Worm (Caenorhabditis elegans) whole organism, L1 larva: ENCODE measurements around the gene glb-25.
A peak's percentile ranks its signal among the peaks of the same experiment; 100 is the strongest.

Experiments
- C16A3.4 ChIP-seq: fragments of 150-350 bp; optimal IDR thresholded peaks from 2 replicates; lab custom pipeline; 2014; ENCODE audit warnings: missing biosample characterization, missing genetic modification characterization
- C34B4.2 ChIP-seq: sonication (generic microtip); optimal IDR thresholded peaks from 2 replicates; lab custom pipeline; 2017; ENCODE audit warnings: mild to moderate bottlenecking, missing genetic modification characterization, missing compliant biosample characterization
- F16B12.6 ChIP-seq: fragments of 150-350 bp; optimal IDR thresholded peaks from 2 replicates; lab custom pipeline; 2014; ENCODE audit warnings: missing biosample characterization, missing genetic modification characterization
- aha-1 ChIP-seq: fragments of 150-350 bp; optimal IDR thresholded peaks from 2 replicates; lab custom pipeline; 2014; ENCODE audit warnings: missing biosample characterization, missing genetic modification characterization
- aly-2 ChIP-seq: fragments of 150-350 bp; optimal IDR thresholded peaks from 2 replicates; lab custom pipeline; 2014; ENCODE audit warnings: missing biosample characterization, missing genetic modification characterization
- ama-1 ChIP-seq: fragments of 150-350 bp; optimal IDR thresholded peaks from 2 replicates; lab custom pipeline; 2014
- blmp-1 ChIP-seq: fragments of 150-350 bp; optimal IDR thresholded peaks from 2 replicates; lab custom pipeline; 2014; ENCODE audit warnings: missing biosample characterization, missing genetic modification characterization
- ceh-88 ChIP-seq: fragments of 200-800 bp; sonication (Bioruptor generic); IDR thresholded peaks from 2 replicates; pipeline ENCODE4 v1.3.6; 2022; ENCODE audit warnings: missing genetic modification characterization, missing compliant biosample characterization
- efl-1 ChIP-seq, 4 experiments: fragments of 150-350 bp; optimal IDR thresholded peaks in 3 of 4; peaks in 1 of 4; 1 replicate in 1 of 4; 2 replicates in 3 of 4; lab custom pipeline; 2014; ENCODE audit warnings: missing biosample characterization in 2 of 4, missing genetic modification characterization in 2 of 4, missing genetic modification reagents in 2 of 4
- efl-3 ChIP-seq: fragments of 200-800 bp; sonication (Bioruptor generic); optimal IDR thresholded peaks from 2 replicates; lab custom pipeline; 2018; ENCODE audit warnings: mild to moderate bottlenecking, missing genetic modification characterization, missing compliant biosample characterization
- egl-13 ChIP-seq: sonication (generic microtip); optimal IDR thresholded peaks from 2 replicates; lab custom pipeline; 2016; ENCODE audit warnings: missing genotype, missing genetic modification reagents, missing genetic modification characterization, missing compliant biosample characterization
- ets-5 ChIP-seq: fragments of 200-800 bp; sonication (Bioruptor generic); IDR thresholded peaks from 2 replicates; pipeline ENCODE4 v1.3.6; 2022; ENCODE audit warnings: missing genetic modification characterization, missing compliant biosample characterization
- fkh-10 ChIP-seq: sonication (generic microtip); optimal IDR thresholded peaks from 2 replicates; lab custom pipeline; 2017; ENCODE audit warnings: missing biosample characterization, missing genetic modification reagents, missing genetic modification characterization
- fkh-8 ChIP-seq: sonication (generic microtip); optimal IDR thresholded peaks from 2 replicates; lab custom pipeline; 2016; ENCODE audit warnings: mild to moderate bottlenecking, missing genetic modification characterization, missing compliant biosample characterization
- hlh-17 ChIP-seq: fragments of 200-800 bp; sonication (Bioruptor generic); optimal IDR thresholded peaks from 2 replicates; lab custom pipeline; 2018; ENCODE audit warnings: missing genetic modification characterization, mild to moderate bottlenecking, missing compliant biosample characterization, moderate library complexity, borderline replicate concordance
- hpl-2 ChIP-seq: fragments of 150-350 bp; optimal IDR thresholded peaks from 2 replicates; lab custom pipeline; 2014; ENCODE audit warnings: missing biosample characterization, missing genetic modification reagents, missing genetic modification characterization
- isw-1 ChIP-seq: fragments of 200-800 bp; sonication (Bioruptor generic); IDR thresholded peaks from 2 replicates; pipeline ENCODE4 v1.3.6; 2022; ENCODE audit warnings: missing genetic modification characterization, missing compliant biosample characterization
- lin-13 ChIP-seq: fragments of 150-350 bp; optimal IDR thresholded peaks from 2 replicates; lab custom pipeline; 2014; ENCODE audit warnings: missing biosample characterization, missing genetic modification reagents, missing genetic modification characterization
- lin-14 ChIP-seq: fragments of 200-800 bp; sonication (Bioruptor generic); optimal IDR thresholded peaks from 2 replicates; lab custom pipeline; 2018; ENCODE audit warnings: mild to moderate bottlenecking, missing genetic modification characterization, moderate library complexity, missing compliant biosample characterization
- lin-39 ChIP-seq: fragments of 150-350 bp; optimal IDR thresholded peaks from 2 replicates; lab custom pipeline; 2014; ENCODE audit warnings: missing biosample characterization, missing genetic modification reagents, missing genetic modification characterization
- lsy-2 ChIP-seq, 2 experiments: fragments of 150-350 bp; optimal IDR thresholded peaks; 2 replicates each; lab custom pipeline; 2014; ENCODE audit warnings: missing biosample characterization in 2 of 2, missing genetic modification characterization in 2 of 2
- mab-9 ChIP-seq: fragments of 200-800 bp; sonication (Bioruptor generic); IDR thresholded peaks from 2 replicates; pipeline ENCODE4 v1.3.6; 2022; ENCODE audit warnings: missing genetic modification reagents, missing genetic modification characterization, missing compliant biosample characterization
- nhr-11 ChIP-seq: fragments of 150-350 bp; optimal IDR thresholded peaks from 2 replicates; lab custom pipeline; 2014; ENCODE audit warnings: missing biosample characterization, missing genetic modification characterization
- nhr-19 ChIP-seq: fragments of 200-800 bp; sonication (Bioruptor generic); conservative IDR thresholded peaks from 2 replicates; pipeline ENCODE4 v1.3.6; 2022; ENCODE audit warnings: missing genetic modification characterization, missing compliant biosample characterization
- nhr-237 ChIP-seq: fragments of 150-350 bp; optimal IDR thresholded peaks from 2 replicates; lab custom pipeline; 2014; ENCODE audit warnings: missing biosample characterization, missing genetic modification characterization
- nhr-76 ChIP-seq: sonication (generic microtip); optimal IDR thresholded peaks from 2 replicates; lab custom pipeline; 2017; ENCODE audit warnings: missing biosample characterization, missing genetic modification characterization
- nhr-84 ChIP-seq: sonication (generic microtip); optimal IDR thresholded peaks from 2 replicates; lab custom pipeline; 2017; ENCODE audit warnings: missing biosample characterization, missing genetic modification characterization
- pag-3 ChIP-seq: sonication (generic microtip); optimal IDR thresholded peaks from 2 replicates; lab custom pipeline; 2017; ENCODE audit warnings: missing genetic modification characterization, mild to moderate bottlenecking, missing compliant biosample characterization, antibody characterized with exemption, borderline replicate concordance; ENCODE audit not compliant: insufficient read depth
- pax-3 ChIP-seq: fragments of 200-800 bp; sonication (Bioruptor generic); optimal IDR thresholded peaks from 2 replicates; lab custom pipeline; 2018; ENCODE audit warnings: mild to moderate bottlenecking, missing genetic modification characterization, moderate library complexity, missing compliant biosample characterization
- pqm-1 ChIP-seq: sonication (generic microtip); optimal IDR thresholded peaks from 3 replicates; lab custom pipeline; 2017; ENCODE audit warnings: missing biosample characterization, missing genetic modification characterization
- rnt-1 ChIP-seq: sonication (generic microtip); optimal IDR thresholded peaks from 2 replicates; lab custom pipeline; 2016; ENCODE audit warnings: mild to moderate bottlenecking, missing genetic modification characterization, moderate library complexity, missing compliant biosample characterization
- skn-1 ChIP-seq: fragments of 150-350 bp; optimal IDR thresholded peaks from 2 replicates; lab custom pipeline; 2014; ENCODE audit warnings: missing biosample characterization, missing genetic modification characterization
- snpc-4 ChIP-seq: fragments of 150-350 bp; optimal IDR thresholded peaks from 2 replicates; lab custom pipeline; 2014; ENCODE audit warnings: missing biosample characterization, missing genetic modification characterization
- sox-4 ChIP-seq: sonication (generic microtip); optimal IDR thresholded peaks from 2 replicates; lab custom pipeline; 2016; ENCODE audit warnings: missing genetic modification characterization, missing compliant biosample characterization
- sptf-1 ChIP-seq: fragments of 150-350 bp; optimal IDR thresholded peaks from 2 replicates; lab custom pipeline; 2014; ENCODE audit warnings: missing biosample characterization, missing genetic modification characterization
- sup-37 ChIP-seq: fragments of 200-800 bp; sonication (Bioruptor generic); optimal IDR thresholded peaks from 2 replicates; lab custom pipeline; 2018; ENCODE audit warnings: mild to moderate bottlenecking, missing genetic modification characterization, missing compliant biosample characterization
- tbx-2 ChIP-seq: sonication (generic microtip); optimal IDR thresholded peaks from 2 replicates; lab custom pipeline; 2016; ENCODE audit warnings: missing genetic modification characterization, missing compliant biosample characterization
- tlp-1 ChIP-seq: fragments of 150-350 bp; optimal IDR thresholded peaks from 2 replicates; lab custom pipeline; 2014; ENCODE audit warnings: missing biosample characterization, missing genetic modification characterization
- unc-130 ChIP-seq: fragments of 150-350 bp; optimal IDR thresholded peaks from 2 replicates; lab custom pipeline; 2017; ENCODE audit warnings: missing biosample characterization, missing genetic modification characterization, inconsistent platforms
- unc-30 ChIP-seq: sonication (generic microtip); optimal IDR thresholded peaks from 2 replicates; lab custom pipeline; 2017; ENCODE audit warnings: missing biosample characterization, missing genetic modification characterization
- unc-98 ChIP-seq: fragments of 200-800 bp; sonication (Bioruptor generic); IDR thresholded peaks from 2 replicates; pipeline ENCODE4 v1.3.6; 2022; ENCODE audit warnings: missing genetic modification characterization, missing compliant biosample characterization
- vab-15 ChIP-seq: sonication (generic microtip); optimal IDR thresholded peaks from 2 replicates; lab custom pipeline; 2017; ENCODE audit warnings: missing genotype, mild to moderate bottlenecking, missing genetic modification characterization, missing compliant biosample characterization
- ztf-11 ChIP-seq, 2 experiments: sonication (generic microtip); optimal IDR thresholded peaks; 2 replicates each; lab custom pipeline; 2016 to 2017; ENCODE audit warnings: missing genetic modification characterization in 2 of 2, missing biosample characterization in 1 of 2, missing compliant biosample characterization in 1 of 2
- ztf-4 ChIP-seq: fragments of 150-350 bp; optimal IDR thresholded peaks from 2 replicates; lab custom pipeline; 2014; ENCODE audit warnings: missing biosample characterization, missing genetic modification characterization

Gene glb-25

DNA sequence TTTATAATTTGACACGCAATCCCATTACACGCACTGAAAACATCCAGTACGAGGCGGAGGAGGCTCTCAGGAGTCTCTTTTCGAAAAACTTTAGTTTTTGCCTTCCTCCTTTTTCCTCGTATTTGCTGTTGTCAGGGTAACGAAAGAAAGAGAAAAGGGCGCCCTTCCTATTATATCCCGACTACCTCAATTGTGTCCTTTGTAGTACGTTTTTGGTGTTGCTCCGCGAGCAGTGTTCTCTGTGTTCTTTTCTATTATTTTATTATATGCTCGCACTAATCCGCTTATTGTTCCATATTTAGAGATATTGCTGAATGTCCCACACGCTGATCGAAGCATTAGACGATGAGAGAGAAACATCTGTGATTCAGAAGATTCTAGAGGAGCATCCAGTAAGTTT is 42.6 kb upstream of the glb-25 start, which contains the start of gene nphp-2:
Gene nphp-2 (plus strand): TSS at position 301 of the 400 bp plus-strand sequence.
- TF ChIP-seq nhr-11 (no peak), fkh-8 (tag; lab: Kevin White, UChicago) (peak; percentile 48)

- TF ChIP-seq unc-30 (tag; lab: Kevin White, UChicago) (no peak), lin-13 (GFP tag; lab: Kevin White, UChicago) (no peak), sptf-1 (tag; lab: Kevin White, UChicago) (no peak), vab-15 (no peak), isw-1 (GFP tag; lab: Robert Waterston, UW) (no peak)
Observed at ce11 chrV:1907350-1907749, 30.7 kb upstream of the glb-25 start, which contains the start of gene Y32G9A.5. Gene Y32G9A.5, plus strand, starts transcription at chrV:1907650.

ce11 chrV:1908542-1908941 is 29.5 kb upstream of the glb-25 start, which contains the start of gene srp-3:
Gene srp-3, plus strand, starts transcription at chrV:1908842.
- TF ChIP-seq fkh-10 (GFP tag; lab: Kevin White, UChicago), result no peak
- TF ChIP-seq unc-98, result no peak
- TF ChIP-seq blmp-1, result no peak
- TF ChIP-seq hlh-17 (GFP tag; lab: Kevin White, UChicago), result no peak
- TF ChIP-seq aly-2 (tag; lab: Kevin White, UChicago), result no peak
- no peak for TF ChIP-seq ztf-11 (tag; optimal IDR thresholded peaks at IDR 0.05; lab: Kevin White, UChicago)
- no peak for TF ChIP-seq lin-39 (tag; lab: Kevin White, UChicago)
- TF ChIP-seq, all 84 proteins: peak for 0

DNA sequence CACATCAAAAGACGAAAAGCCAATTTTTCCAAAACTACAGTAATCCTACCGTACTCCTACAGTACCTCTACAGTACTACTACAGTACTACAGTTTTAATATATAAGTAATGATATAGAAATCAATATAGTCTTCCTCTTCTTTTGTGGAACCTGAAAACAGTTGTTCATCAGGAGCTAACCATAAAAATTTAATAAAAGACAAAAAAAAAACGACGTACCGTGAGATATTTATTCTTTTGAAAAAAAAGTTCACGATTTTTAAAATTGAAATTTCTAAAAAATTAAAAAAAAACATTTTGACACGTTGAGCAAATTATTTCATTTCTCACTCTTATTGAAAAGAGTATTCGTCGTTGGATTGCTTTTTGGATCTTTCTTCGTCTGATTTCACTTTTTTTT is 27.0 kb upstream of the glb-25 start, which contains the start of gene Y32G9A.3:
Gene Y32G9A.3 (plus strand): TSS at position 301 of the 400 bp plus-strand sequence.
- no peak for TF ChIP-seq pax-3 (tag; lab: Kevin White, UChicago)
- no peak for TF ChIP-seq nhr-84 (tag; lab: Kevin White, UChicago)

DNA sequence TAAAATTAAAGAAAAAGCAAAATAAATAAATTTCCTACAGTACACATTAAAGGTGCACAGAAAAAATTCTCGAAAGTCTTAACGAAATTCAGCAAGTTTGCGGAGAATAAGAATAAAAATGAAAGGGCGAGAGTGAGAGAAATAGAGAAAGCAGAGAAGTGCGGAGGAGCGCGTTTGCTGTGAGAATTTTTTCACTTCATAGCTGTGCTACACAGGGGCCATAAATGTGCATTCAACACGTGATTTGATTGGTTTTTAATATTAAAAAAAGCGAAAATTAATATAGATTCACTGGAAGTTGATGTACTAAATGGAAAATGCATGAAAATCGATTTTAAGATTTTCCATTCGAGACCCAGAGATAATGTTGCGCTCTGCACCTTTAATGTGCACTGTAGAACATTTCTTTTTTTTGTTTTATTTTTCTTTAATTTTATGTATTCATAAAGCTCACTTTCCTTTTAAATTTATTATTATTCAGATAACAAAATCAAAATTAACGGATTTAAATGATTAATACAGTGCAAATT is 20.0 kb upstream of the glb-25 start, which contains the start of gene Y32G9A.2:
Gene Y32G9A.2 (plus strand): TSS at position 480 of the 530 bp plus-strand sequence.
- TF ChIP-seq snpc-4 (tag; lab: Kevin White, UChicago) (no peak), hpl-2 (GFP tag; lab: Kevin White, UChicago) (no peak), efl-1 (optimal IDR thresholded peaks at IDR 0.05; lab: Kevin White, UChicago) (peak; percentile 62 to 64), efl-1 (GFP tag; optimal IDR thresholded peaks at IDR 0.05 in 1 of 2; lab: Kevin White, UChicago) (peak; percentile 59 to 94), tlp-1 (tag; lab: Kevin White, UChicago) (no peak), efl-3 (GFP tag; lab: Kevin White, UChicago) (no peak), lsy-2 (tag; optimal IDR thresholded peaks at IDR 0.05; lab: Kevin White, UChicago) (peak in 1 of 2 experiments; percentile 72), F16B12.6 (tag; lab: Kevin White, UChicago) (no peak), nhr-84 (tag; lab: Kevin White, UChicago) (no peak), C16A3.4 (tag; lab: Kevin White, UChicago) (peak; percentile 53), ceh-88 (GFP tag; lab: Robert Waterston, UW) (no peak), isw-1 (GFP tag; lab: Robert Waterston, UW) (peak; percentile 6; the same call in 1 of the 2 replicates), unc-130 (tag; lab: Kevin White, UChicago) (no peak), lin-39 (tag; lab: Kevin White, UChicago) (no peak), pag-3 (tag; lab: Kevin White, UChicago) (no peak), nhr-237 (tag; lab: Kevin White, UChicago) (no peak), skn-1 (tag; lab: Kevin White, UChicago) (peak; percentile 43), mab-9 (GFP tag; lab: Robert Waterston, UW) (no peak), ztf-11 (tag; optimal IDR thresholded peaks at IDR 0.05; lab: Kevin White, UChicago) (no peak), unc-30 (tag; lab: Kevin White, UChicago) (no peak), unc-98 (no peak), pqm-1 (tag; lab: Kevin White, UChicago) (no peak), egl-13 (no peak), nhr-19 (no peak), pax-3 (tag; lab: Kevin White, UChicago) (no peak), ztf-4 (tag; lab: Kevin White, UChicago) (no peak), vab-15 (no peak), sup-37 (GFP tag; lab: Kevin White, UChicago) (no peak), ets-5 (GFP tag; lab: Robert Waterston, UW) (no peak), sox-4 (no peak), ama-1 (lab: Kevin White, UChicago) (no peak), aha-1 (tag; lab: Kevin White, UChicago) (no peak), lin-14 (GFP tag; lab: Kevin White, UChicago) (no peak), nhr-76 (tag; lab: Kevin White, UChicago) (no peak), rnt-1 (tag; lab: Kevin White, UChicago) (peak; percentile 45), C34B4.2 (no peak), tbx-2 (peak; percentile 32)
